Fruit fly (Drosophila melanogaster) whole organism, larva: ENCODE results near the gene RpL36A.

Experiments
- noc ChIP-seq: fragments of 200-800 bp; sonication (Bioruptor generic); optimal IDR thresholded peaks from 3 replicates; lab custom pipeline; 2019; ENCODE audit warnings: missing biosample characterization, mild to moderate bottlenecking, missing genetic modification characterization, moderate library complexity

Gene RpL36A

DNA sequence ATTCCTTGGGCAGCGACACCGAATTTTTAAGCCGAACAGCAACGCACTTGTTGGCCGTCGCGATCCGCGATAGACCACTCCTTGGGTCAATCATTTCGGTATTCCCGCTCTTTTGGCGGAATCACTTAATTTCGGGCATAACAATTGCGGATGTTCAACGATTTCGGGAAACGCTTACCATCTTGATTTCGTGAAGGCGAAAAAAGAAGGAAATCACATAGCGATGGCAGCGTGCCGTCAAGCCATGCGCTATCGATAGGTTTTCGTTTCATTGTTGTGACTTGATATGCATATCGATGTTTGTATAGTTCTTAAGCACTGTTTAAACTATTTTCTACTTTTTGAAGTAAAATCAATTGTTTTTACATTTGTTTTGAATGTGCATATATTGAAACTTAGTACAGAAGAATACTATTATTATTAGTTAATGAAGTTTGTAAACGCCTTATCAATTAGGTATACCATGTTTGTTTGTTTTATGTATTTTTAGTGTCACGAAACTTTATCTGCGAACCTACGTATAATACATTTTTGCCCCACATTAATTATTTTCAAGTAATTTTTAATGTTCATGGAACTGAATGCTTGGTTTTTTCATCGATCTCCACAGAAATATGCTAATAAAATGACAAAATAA lies at the start of gene RpL36A:
Gene RpL36A, minus strand, starts transcription at position 265 of the 637 bp plus-strand sequence.
- no peak for TF ChIP-seq noc (tag; lab: Kevin White, UChicago)

DNA sequence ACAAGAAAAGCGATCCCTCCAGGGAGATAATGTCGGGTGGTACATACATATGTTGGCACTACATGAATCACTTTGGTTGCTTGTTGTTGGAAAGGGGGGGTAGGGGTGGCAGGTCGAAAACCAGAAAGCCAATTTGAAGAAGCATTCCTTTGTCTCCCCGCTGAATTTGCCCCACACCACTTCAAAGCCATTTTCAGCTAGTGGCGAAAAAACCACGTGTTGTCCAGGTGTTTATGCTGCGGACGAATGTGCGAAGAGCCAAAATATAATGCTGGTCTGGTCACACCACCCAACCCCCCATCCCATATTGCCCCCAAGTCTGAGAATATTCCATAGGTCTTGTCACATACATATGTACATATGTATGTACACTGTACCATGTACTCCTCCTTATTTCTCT lies 49.2 kb upstream of the RpL36A start:
- TF ChIP-seq noc (tag; lab: Kevin White, UChicago): no peak

DNA sequence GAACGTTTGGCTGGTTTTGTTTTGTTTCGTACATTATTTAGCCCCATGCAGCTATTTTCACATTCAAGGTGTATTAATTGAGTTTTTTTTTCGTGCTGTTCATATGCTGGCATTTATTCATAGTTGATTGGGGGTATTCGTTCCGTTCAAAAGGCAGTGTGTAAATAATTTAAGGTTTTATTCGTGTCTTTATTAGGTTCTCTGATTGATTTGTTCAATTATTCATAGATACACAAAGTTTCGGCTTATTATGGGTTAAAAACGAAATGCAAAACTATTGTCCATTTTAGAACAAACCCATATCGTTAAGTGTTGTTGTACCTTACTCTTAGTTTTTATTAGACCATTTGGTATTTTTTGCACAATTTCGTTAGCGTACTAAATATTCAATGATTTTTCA lies 48.7 kb upstream of the RpL36A start:
- TF ChIP-seq noc (tag; lab: Kevin White, UChicago): no peak

DNA sequence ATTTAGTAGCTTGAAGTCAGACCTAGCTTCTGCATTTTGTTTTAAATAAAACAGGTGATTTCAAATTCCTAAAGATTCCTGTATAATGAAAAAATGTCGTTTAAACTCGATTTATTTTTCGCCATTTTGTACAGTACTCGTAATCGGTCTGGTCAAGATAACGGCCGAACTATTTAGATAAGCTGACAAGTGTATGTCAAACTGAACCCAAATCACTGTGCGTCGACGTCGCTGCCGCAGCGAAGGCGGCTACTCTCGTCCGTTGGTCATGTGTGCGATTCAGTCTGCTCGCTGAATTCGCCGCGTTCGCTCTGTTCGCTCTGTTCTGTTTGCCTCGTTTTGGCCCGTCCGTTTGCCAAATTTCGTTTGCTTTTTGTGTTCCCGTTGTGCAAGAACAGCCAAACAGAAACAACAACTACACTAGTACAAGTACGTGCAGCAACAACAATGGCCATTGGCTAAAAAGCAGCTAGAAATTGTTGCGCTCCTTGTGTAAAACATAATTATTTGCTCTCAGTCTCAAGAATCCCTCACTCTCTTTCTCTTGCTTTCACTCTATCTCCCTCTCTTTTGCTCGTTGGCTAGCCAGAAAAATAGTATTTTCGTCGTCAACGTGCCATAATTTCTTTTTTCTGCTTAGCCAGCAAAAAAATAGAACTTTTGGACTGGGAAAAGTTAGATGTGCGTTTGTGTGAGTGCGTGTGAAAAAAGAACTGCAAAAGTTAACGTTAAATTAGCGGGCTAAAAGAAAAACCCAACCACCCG lies 45.5 kb upstream of the RpL36A start:
- TF ChIP-seq noc (tag; lab: Kevin White, UChicago): peak; percentile 72

DNA sequence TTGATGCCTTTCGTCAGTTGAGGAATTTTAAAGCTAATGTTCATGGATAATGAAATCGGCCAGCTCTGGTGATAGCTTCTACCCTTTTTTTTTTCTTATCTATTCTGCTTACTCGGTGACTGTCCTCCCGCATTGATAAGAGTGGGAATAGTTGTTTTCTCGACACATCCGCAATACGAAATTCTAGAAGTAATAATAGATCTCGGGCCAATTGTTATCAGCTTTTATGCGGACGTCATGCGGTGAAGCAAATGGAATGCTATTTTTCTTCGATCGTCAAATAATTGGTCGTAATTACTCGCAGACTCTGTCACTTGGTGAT lies 44.7 kb upstream of the RpL36A start:
- no peak for TF ChIP-seq noc (tag; lab: Kevin White, UChicago)

DNA sequence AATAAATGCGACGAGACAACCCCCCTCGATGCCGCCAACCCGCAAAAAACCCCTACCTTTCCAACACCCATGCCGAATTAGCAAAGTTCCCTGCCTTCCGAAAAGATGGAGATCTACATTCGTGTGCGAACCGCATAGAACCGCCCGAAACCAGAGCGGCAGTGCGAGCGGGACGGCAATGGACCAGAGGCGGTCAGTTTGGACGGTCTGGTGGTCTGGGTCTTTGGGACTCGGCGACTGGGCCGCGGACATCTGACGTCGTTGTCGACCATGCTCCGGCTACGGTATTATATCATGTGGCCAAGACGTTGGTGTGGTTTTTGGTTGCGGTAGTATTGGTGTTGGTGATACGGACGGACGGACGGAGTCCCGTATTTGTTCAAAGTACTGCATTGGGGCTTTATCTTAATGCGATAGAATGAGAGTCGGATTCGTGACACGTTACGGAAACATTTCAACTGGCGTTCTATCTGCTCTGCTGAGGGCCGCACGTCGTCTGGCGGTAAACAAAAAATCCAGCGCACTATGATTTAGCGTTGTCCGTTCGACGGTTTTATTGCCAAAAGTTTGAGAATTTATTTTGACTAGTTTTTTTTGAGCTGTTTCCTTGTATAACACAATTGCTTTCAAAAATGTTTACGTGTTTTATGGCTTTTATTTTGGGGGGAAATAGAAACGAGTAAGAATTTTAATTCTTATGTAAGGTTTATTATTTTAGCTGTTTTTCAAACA lies 44.2 kb upstream of the RpL36A start:
- TF ChIP-seq noc (tag; lab: Kevin White, UChicago): peak; percentile 89

DNA sequence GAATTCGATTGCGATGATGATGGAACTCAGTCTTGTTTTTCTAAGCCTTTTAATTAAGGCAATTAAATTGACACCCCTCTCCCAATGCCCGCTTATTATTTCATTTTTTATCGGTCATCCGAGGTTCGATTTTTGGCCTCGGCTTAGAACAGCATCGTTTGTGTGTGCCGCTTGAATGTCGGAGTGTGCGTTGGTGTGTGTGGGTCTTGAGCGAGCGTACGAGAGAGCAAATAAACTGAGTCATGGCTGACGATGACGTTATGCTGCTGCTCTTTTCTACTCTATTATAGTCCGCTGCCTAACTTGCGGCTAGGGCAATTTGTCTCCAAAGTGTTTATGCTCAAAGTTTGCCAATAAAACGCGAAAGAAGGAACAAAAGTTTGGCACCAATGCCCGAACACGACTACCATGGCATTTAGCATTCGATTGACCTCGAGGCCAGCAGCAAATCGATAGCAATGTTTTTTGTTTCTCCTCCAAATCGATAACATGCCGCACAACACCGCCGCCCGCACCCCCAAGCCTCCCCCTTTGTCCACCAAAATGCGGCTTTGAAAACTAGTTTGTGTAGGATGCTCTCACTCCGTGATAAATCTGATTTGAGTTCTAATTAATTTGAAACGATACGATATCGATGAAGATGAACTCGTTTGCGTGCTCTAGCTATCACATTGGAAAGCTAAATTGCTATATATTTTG lies 42.9 kb upstream of the RpL36A start:
- no peak for TF ChIP-seq noc (tag; lab: Kevin White, UChicago)

DNA sequence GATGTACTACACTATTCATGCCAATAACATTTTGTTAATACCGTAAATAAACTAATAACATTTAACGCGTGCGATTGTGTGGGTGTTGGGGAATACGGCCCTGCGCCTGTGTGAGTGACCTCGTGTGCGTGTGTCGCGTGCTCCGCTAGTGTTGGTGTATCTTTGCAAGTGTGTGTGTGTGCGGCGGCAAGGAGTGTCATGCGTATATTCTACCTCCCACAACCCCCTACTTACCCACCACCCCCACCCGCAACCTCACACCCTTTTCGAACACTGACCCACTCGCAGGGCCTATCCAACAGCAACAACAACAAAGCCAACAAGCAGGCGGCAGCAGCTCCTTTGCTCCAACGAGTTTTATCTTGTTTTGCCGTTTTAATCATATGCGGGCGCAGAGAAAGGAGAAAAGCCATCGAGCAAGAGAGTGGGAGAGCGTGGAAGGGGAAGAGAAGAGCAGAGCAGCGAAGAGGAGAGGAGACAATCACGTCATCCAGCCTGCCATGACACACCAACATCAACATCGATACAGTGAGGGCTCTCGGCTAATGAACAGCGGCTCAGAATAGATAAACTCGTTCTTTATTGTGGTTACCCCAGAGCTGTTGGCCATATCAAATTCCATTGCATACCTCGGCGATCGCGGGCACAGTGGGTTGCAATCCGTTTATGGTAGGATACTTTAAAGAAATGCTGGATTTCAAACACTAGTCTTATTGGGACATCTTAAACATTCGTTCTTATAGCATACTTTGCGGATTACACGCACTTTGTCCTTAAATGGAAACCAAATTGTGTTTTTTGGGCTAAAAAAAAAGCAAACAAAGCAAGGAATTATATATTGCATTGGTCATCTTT lies 41.9 kb upstream of the RpL36A start:
- no peak for TF ChIP-seq noc (tag; lab: Kevin White, UChicago)

DNA sequence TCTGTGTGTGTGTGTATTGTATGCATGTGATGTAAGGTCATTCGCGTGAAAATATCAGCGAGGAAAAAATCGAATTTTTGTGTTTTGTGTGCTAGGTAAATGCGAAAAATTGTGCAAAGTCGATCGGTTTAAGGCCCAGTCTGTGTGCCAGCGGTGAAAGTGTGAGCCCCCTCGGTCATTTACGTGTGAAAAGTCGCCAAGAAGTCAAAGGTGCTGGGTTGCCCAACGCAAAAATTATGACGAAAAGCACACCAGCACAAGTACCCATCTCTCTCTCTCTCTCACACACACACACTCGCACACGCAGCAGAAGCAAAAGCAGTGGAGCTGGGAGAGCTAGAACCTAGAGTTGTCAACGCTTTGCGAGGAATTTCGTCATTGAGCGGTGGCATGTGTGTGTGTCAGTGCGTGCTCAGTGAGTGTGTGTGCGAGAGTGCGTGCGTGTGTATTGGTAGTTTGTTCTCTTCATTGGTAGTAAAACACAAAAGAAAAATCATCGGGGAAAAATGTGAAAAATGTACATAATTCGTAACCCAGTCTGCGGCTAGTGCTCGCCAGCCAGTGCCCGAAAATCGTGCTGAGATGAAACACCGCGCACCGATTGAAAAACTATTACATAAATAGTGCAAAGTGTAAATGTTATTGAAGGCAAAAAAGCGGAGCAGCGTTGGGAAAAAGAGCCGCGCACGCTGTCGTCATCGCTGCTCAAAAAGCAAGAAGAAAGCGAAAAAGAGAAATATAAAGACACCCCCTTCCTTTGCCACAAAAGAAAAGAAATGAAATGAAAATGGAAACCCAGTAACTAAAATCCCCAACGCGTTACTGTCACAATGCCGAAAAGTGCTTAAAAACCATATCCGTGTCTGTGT lies 41.0 kb upstream of the RpL36A start:
- TF ChIP-seq noc (tag; lab: Kevin White, UChicago): peak; percentile 57

DNA sequence CACCGCTTCAGTTG lies 40.5 kb upstream of the RpL36A start, which contains the start of gene Bsg:
Gene Bsg, plus strand, starts transcription at position 8 of the 14 bp plus-strand sequence.
- TF ChIP-seq noc (tag; lab: Kevin White, UChicago): no peak

DNA sequence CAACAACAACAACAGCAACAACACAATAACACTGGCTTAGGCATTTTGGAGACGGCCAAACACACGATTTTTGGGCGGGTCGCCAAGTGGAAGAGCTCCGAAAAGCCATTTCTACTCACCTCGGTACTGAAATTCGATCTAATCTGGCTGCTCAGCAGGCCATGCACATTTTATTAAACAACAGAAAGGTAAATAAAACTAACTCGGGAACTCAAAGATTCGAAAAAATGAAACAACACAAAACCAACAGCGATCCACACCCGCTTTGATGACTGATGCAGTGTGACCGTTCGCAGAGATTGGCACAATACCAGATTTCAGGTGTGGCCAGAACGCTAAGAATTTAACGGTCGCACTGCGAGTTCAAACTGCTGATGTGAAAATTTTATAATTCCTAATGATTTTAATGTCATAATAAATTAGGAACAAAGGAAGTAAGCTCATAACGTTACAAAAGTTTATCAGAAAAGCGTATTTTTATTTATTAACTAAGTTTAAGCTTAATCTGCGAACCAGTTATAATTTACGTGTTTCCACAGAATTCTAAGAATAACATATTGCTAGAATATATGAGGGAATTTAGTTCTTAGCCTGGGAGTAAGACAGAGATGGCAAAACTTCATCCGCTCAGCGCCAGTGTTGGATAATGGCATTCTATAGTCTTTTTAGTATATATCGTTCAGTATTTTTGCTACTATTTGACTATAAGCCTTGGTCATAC lies 40.1 kb upstream of the RpL36A start, which contains the start of gene Mcr:
Gene Mcr, minus strand, starts transcription at position 291 of the 721 bp plus-strand sequence.
- TF ChIP-seq noc (tag; lab: Kevin White, UChicago): no peak

DNA sequence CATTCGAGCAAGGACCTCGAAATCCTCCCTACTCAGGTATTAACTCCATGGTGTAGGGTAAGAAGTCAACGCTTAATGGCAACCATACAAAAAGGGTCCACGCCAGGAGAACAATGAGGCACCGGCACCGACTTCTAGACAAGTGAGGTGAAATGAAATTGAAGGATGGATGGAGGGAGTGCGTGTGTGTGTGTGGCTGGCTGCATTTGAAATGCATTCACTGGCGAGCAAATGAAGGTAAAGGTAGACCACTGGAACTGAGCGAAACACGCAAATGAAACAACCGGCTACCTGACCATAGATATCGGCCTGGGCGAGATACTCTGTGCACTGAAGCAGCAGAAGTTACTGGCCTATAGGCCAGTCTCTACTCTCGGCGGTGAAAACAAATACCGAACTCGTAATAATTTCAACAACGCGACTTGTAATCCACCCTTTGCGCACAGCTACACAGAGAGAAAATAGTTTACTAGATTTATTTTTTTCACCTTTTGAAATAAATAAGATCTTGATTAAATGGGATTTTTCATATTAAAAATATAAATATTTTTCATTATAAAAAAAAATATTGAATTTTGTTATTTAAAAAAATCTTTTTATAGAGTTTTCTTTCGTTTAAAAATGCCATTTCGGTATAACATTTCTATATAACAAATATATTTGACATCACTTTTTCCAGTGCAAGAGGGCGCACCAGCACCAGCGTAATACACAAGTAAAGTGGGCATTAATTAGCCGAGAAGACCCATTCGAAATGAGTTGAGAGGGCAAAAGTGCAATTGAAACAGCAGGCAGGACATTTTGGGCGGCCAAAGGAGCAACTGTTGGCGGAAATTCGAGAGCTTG lies 39.2 kb upstream of the RpL36A start:
- no peak for TF ChIP-seq noc (tag; lab: Kevin White, UChicago)

DNA sequence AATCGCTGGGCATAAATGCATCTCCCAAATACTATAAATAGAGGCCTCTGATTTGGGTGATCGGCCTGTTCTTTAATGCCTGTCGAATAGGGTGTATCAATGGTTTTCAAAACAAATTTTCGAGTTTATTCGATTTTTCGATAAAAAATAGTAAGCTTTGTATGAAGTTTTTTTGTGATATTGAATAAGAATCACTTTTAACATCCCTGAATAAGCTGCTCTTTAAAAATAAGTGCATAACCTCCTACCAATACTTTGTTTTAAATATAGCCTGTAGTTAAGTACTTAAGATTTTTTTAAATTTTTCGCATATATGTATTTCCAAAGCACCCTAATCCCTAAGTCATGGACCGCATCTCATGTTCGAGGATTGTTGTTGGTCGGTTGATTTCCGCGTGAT lies 37.9 kb upstream of the RpL36A start:
- TF ChIP-seq noc (tag; lab: Kevin White, UChicago): no peak
